Worm (Caenorhabditis elegans): ENCODE results near the gene pyc-1.

The pyc-1 gene

DNA sequence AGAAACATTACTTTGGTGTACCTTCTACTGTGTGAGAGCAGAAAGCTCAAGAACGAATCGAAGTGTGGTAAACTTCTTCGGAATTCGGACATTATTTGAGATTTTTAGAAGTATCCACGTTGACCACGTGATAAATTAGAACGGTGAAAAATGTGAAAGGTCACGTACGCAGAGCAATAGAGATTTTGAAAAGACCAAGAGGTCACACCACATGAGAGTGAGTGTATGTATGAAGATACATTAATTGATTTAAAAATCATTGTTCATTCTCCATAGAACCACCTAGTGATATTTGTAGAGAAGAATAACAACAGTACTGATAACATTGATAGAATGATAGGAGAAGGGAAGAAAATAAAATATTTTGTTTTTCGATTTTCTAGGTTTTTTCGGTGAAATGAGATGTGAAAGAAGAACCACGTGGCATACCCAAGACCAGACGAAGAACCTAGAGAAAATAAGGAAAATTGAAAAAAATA, at the start of gene pyc-1:
pyc-1 (minus strand) TSS at position 69 of the 479 bp plus-strand sequence.
- TF ChIP-seq nhr-76 (tag; optimal IDR thresholded peaks at IDR 0.05) (no peak), ztf-11 (tag; optimal IDR thresholded peaks at IDR 0.05) (no peak), egl-27 (tag; optimal IDR thresholded peaks at IDR 0.05) (no peak), nhr-84 (tag; optimal IDR thresholded peaks at IDR 0.05) (no peak), C16A3.4 (tag; optimal IDR thresholded peaks at IDR 0.05) (peak; percentile 18), grh-1 (GFP tag; IDR thresholded peaks at IDR 0.05) (no peak), nhr-20 (tag; optimal IDR thresholded peaks at IDR 0.05) (peak; percentile 73), snpc-4 (tag; optimal IDR thresholded peaks at IDR 0.05) (peak; percentile 8), rnt-1 (tag; optimal IDR thresholded peaks at IDR 0.05) (peak; percentile 50), swsn-7 (tag; optimal IDR thresholded peaks at IDR 0.05) (peak; percentile 34), lsy-2 (tag; optimal IDR thresholded peaks at IDR 0.05) (peak; percentile 22 to 37), ceh-63 (GFP tag; optimal IDR thresholded peaks at IDR 0.05) (no peak), vab-15 (tag; optimal IDR thresholded peaks at IDR 0.05) (no peak), tbx-2 (tag; optimal IDR thresholded peaks at IDR 0.05) (peak; percentile 25), dpl-1 (GFP tag; optimal IDR thresholded peaks at IDR 0.05) (peak; percentile 14 to 39 (median 24)), fkh-10 (GFP tag; optimal IDR thresholded peaks at IDR 0.05) (no peak), mef-2 (tag; optimal IDR thresholded peaks at IDR 0.05) (no peak), C04F5.9 (tag; optimal IDR thresholded peaks at IDR 0.05) (no peak), mep-1 (tag; optimal IDR thresholded peaks at IDR 0.05) (peak; percentile 74), egl-13 (tag; optimal IDR thresholded peaks at IDR 0.05) (no peak), isw-1 (GFP tag; IDR thresholded peaks at IDR 0.05) (no peak), hlh-17 (GFP tag; optimal IDR thresholded peaks at IDR 0.05; ENCODE audit: borderline replicate concordance) (no peak), efl-3 (GFP tag; optimal IDR thresholded peaks at IDR 0.05) (no peak), xbp-1 (tag; optimal IDR thresholded peaks at IDR 0.05) (no peak), aha-1 (tag; optimal IDR thresholded peaks at IDR 0.05) (peak; percentile 79), alr-1 (tag; optimal IDR thresholded peaks at IDR 0.05; ENCODE audit: borderline replicate concordance) (no peak), ceh-90 (tag; optimal IDR thresholded peaks at IDR 0.05) (no peak), ceh-8 (GFP tag; optimal IDR thresholded peaks at IDR 0.05) (no peak), fos-1 (tag; optimal IDR thresholded peaks at IDR 0.05) (no peak), nhr-12 (tag; optimal IDR thresholded peaks at IDR 0.05) (no peak), skn-1 (tag; optimal IDR thresholded peaks at IDR 0.05) (no peak), C34B4.2 (tag; optimal IDR thresholded peaks at IDR 0.05) (no peak), fkh-8 (tag; optimal IDR thresholded peaks at IDR 0.05) (no peak), unc-30 (tag; optimal IDR thresholded peaks at IDR 0.05) (no peak), tlp-1 (tag; optimal IDR thresholded peaks at IDR 0.05) (no peak), blmp-1 (tag; optimal IDR thresholded peaks at IDR 0.05) (peak; percentile 6), aly-2 (tag; optimal IDR thresholded peaks at IDR 0.05) (no peak), ceh-82 (tag; optimal IDR thresholded peaks at IDR 0.05) (no peak), fkh-4 (tag; optimal IDR thresholded peaks at IDR 0.05; ENCODE audit: borderline replicate concordance) (no peak), dsc-1 (tag; optimal IDR thresholded peaks at IDR 0.05) (no peak), nhr-71 (tag; optimal IDR thresholded peaks at IDR 0.05) (peak; percentile 93), unc-62 (GFP tag; optimal IDR thresholded peaks at IDR 0.05) (no peak), ztf-4 (tag; optimal IDR thresholded peaks at IDR 0.05) (peak; percentile 13), nhr-85 (tag) (peak; percentile 62), snu-23 (GFP tag; optimal IDR thresholded peaks at IDR 0.05) (peak; percentile 79), zip-4 (GFP tag; optimal IDR thresholded peaks at IDR 0.05) (peak; percentile 13), lir-3 (tag; optimal IDR thresholded peaks at IDR 0.05; ENCODE audit: poor library complexity) (peak; percentile 52), sup-37 (GFP tag; optimal IDR thresholded peaks at IDR 0.05) (peak; percentile 1), sptf-1 (tag; optimal IDR thresholded peaks at IDR 0.05) (no peak), unc-86 (tag; optimal IDR thresholded peaks at IDR 0.05) (no peak), ets-5 (GFP tag; IDR thresholded peaks at IDR 0.05) (no peak), nhr-47 (tag; optimal IDR thresholded peaks at IDR 0.05) (peak; percentile 38), lin-39 (tag; optimal IDR thresholded peaks at IDR 0.05) (no peak)
